Fruit fly (Drosophila melanogaster): ENCODE measurements around the gene dgrn.
A peak's percentile ranks its signal among the peaks of the same experiment; 100 is the strongest.

dm6 chr3R:5832345-5832981 lies 8.0 kb downstream of the dgrn start:
- TF ChIP-seq CG11617 (GFP tag; optimal IDR thresholded peaks at IDR 0.05) (no peak), bab1 (GFP tag; optimal IDR thresholded peaks at IDR 0.05) (no peak), CG33017 (tag; optimal IDR thresholded peaks at IDR 0.05) (no peak), ovo (GFP tag; optimal IDR thresholded peaks at IDR 0.05) (no peak), CG12768 (GFP tag; optimal IDR thresholded peaks at IDR 0.05) (no peak), cic (GFP tag; optimal IDR thresholded peaks at IDR 0.05) (peak; percentile 68), Crg-1 (GFP tag; optimal IDR thresholded peaks at IDR 0.05) (no peak), CG7045 (GFP tag; optimal IDR thresholded peaks at IDR 0.05) (no peak), cnc (optimal IDR thresholded peaks at IDR 0.05) (no peak)
